Worm (Caenorhabditis elegans) whole organism, L1 larva: Measurements from ENCODE around the gene kin-29.

Experiments
- ces-1 ChIP-seq: fragments of 150-350 bp; optimal IDR thresholded peaks from 2 replicates; lab custom pipeline; 2014; ENCODE audit warnings: missing biosample characterization, missing genetic modification reagents, missing genetic modification characterization
- mab-9 ChIP-seq: fragments of 200-800 bp; sonication (Bioruptor generic); IDR thresholded peaks from 2 replicates; pipeline ENCODE4 v1.3.6; 2022; ENCODE audit warnings: missing genetic modification reagents, missing genetic modification characterization, missing compliant biosample characterization
- nhr-11 ChIP-seq: fragments of 150-350 bp; optimal IDR thresholded peaks from 2 replicates; lab custom pipeline; 2014; ENCODE audit warnings: missing biosample characterization, missing genetic modification characterization
- nhr-19 ChIP-seq: fragments of 200-800 bp; sonication (Bioruptor generic); conservative IDR thresholded peaks from 2 replicates; pipeline ENCODE4 v1.3.6; 2022; ENCODE audit warnings: missing genetic modification characterization, missing compliant biosample characterization
- unc-30 ChIP-seq: sonication (generic microtip); optimal IDR thresholded peaks from 2 replicates; lab custom pipeline; 2017; ENCODE audit warnings: missing biosample characterization, missing genetic modification characterization

ce11 chrX:2853963-2854362, 1.7 kb upstream of the kin-29 start:
- TF ChIP-seq nhr-11 (tag; lab: Kevin White, UChicago) (no peak), nhr-19 (no peak), mab-9 (GFP tag; lab: Robert Waterston, UW) (no peak), ces-1 (GFP tag; lab: Kevin White, UChicago) (no peak), unc-30 (tag; lab: Kevin White, UChicago) (no peak)
